Fruit fly (Drosophila melanogaster) whole organism, embryonic: ENCODE measurements around the gene trk.
A peak's percentile ranks its signal among the peaks of the same experiment; 100 is the strongest.

ENCODE experiments used
- B-H2 ChIP-seq: fragments of 200-800 bp; sonication (Bioruptor generic); optimal IDR thresholded peaks from 2 replicates; lab custom pipeline; 2018; ENCODE audit warnings: missing biosample characterization, mild to moderate bottlenecking, missing genetic modification characterization
- CG10209 ChIP-seq: fragments of 200-800 bp; sonication (Bioruptor generic); optimal IDR thresholded peaks from 3 replicates; lab custom pipeline; 2017; ENCODE audit warnings: missing biosample characterization, mild to moderate bottlenecking, missing genetic modification characterization, missing genetic modification reagents
- CG10979 ChIP-seq: fragments of 200-800 bp; sonication (Bioruptor generic); optimal IDR thresholded peaks from 2 replicates; lab custom pipeline; 2018; ENCODE audit warnings: missing biosample characterization, mild to moderate bottlenecking, missing genetic modification characterization, moderate library complexity
- CG11695 ChIP-seq: fragments of 200-800 bp; sonication (Bioruptor generic); IDR thresholded peaks from 3 replicates; pipeline ENCODE4 v1.3.6; 2022; ENCODE audit warnings: missing biosample characterization, missing genetic modification characterization
- CG12299 ChIP-seq: fragments of 200-800 bp; sonication (Bioruptor generic); optimal IDR thresholded peaks from 2 replicates; lab custom pipeline; 2018; ENCODE audit warnings: missing biosample characterization, mild to moderate bottlenecking, missing genetic modification characterization
- CG12769 ChIP-seq: fragments of 200-800 bp; sonication (Bioruptor generic); optimal IDR thresholded peaks from 2 replicates; lab custom pipeline; 2019; ENCODE audit warnings: missing biosample characterization, mild to moderate bottlenecking, missing genetic modification characterization, moderate library complexity
- CG13123 ChIP-seq: fragments of 200-800 bp; sonication (Bioruptor generic); optimal IDR thresholded peaks from 2 replicates; lab custom pipeline; 2016; ENCODE audit warnings: missing biosample characterization, missing genetic modification characterization
- CG17912 ChIP-seq: fragments of 200-800 bp; sonication (Bioruptor generic); optimal IDR thresholded peaks from 2 replicates; lab custom pipeline; 2018; ENCODE audit warnings: missing biosample characterization, mild to moderate bottlenecking, missing genetic modification characterization
- CG18619 ChIP-seq: fragments of 200-800 bp; sonication (Bioruptor generic); optimal IDR thresholded peaks from 3 replicates; lab custom pipeline; 2017; ENCODE audit warnings: missing biosample characterization, mild to moderate bottlenecking, missing genetic modification characterization
- CG32767 ChIP-seq: fragments of 200-800 bp; sonication (Bioruptor generic); IDR thresholded peaks from 2 replicates; pipeline ENCODE4 v1.3.6; 2022; ENCODE audit warnings: missing biosample characterization, missing genetic modification characterization
- CG42726 ChIP-seq: fragments of 200-800 bp; sonication (Bioruptor generic); IDR thresholded peaks from 2 replicates; pipeline ENCODE4 v1.3.6; 2022; ENCODE audit warnings: missing biosample characterization, missing genetic modification characterization; ENCODE audit not compliant: partially characterized antibody
- CG4424 ChIP-seq: fragments of 200-800 bp; sonication (Bioruptor generic); optimal IDR thresholded peaks from 3 replicates; lab custom pipeline; 2016; ENCODE audit warnings: missing biosample characterization, missing genetic modification characterization
- CG4820 ChIP-seq: fragments of 200-800 bp; sonication (Bioruptor generic); optimal IDR thresholded peaks from 3 replicates; lab custom pipeline; 2016; ENCODE audit warnings: missing biosample characterization, missing genetic modification characterization
- CG6254 ChIP-seq: fragments of 200-800 bp; sonication (Bioruptor generic); optimal IDR thresholded peaks from 3 replicates; lab custom pipeline; 2017; ENCODE audit warnings: mild to moderate bottlenecking, missing biosample characterization, missing genetic modification reagents, missing genetic modification characterization
- CG6272 ChIP-seq: fragments of 200-800 bp; sonication (Bioruptor generic); IDR thresholded peaks from 2 replicates; pipeline ENCODE4 v1.3.6; 2022; ENCODE audit warnings: missing biosample characterization, missing genetic modification characterization
- CG6791 ChIP-seq: fragments of 200-800 bp; sonication (Bioruptor generic); IDR thresholded peaks from 3 replicates; pipeline ENCODE4 v1.3.6; 2022; ENCODE audit warnings: missing biosample characterization, missing genetic modification characterization; ENCODE audit not compliant: partially characterized antibody
- CG7839 ChIP-seq: fragments of 200-800 bp; sonication (Bioruptor generic); optimal IDR thresholded peaks from 3 replicates; lab custom pipeline; 2018; ENCODE audit warnings: missing biosample characterization, mild to moderate bottlenecking, missing genetic modification characterization, moderate library complexity
- CG8359 ChIP-seq: fragments of 200-800 bp; sonication (Bioruptor generic); optimal IDR thresholded peaks from 2 replicates; lab custom pipeline; 2017; ENCODE audit warnings: missing biosample characterization, mild to moderate bottlenecking, missing genetic modification characterization, borderline replicate concordance
- Dbx ChIP-seq: fragments of 200-800 bp; sonication (Bioruptor generic); IDR thresholded peaks from 3 replicates; pipeline ENCODE4 v1.3.6; 2022; ENCODE audit warnings: missing biosample characterization, missing genetic modification characterization
- Dip3 ChIP-seq: fragments of 200-800 bp; sonication (Bioruptor generic); optimal IDR thresholded peaks from 3 replicates; lab custom pipeline; 2016; ENCODE audit warnings: missing biosample characterization, missing genetic modification characterization
- Dp ChIP-seq: fragments of 200-800 bp; sonication (Bioruptor generic); optimal IDR thresholded peaks from 2 replicates; lab custom pipeline; 2018; ENCODE audit warnings: missing biosample characterization, mild to moderate bottlenecking, missing genetic modification characterization, moderate library complexity
- Elba2 ChIP-seq: fragments of 200-800 bp; sonication (Bioruptor generic); optimal IDR thresholded peaks from 3 replicates; lab custom pipeline; 2016; ENCODE audit warnings: missing biosample characterization, missing genetic modification characterization
- Ets97D ChIP-seq: fragments of 200-800 bp; sonication (Bioruptor generic); optimal IDR thresholded peaks from 3 replicates; lab custom pipeline; 2016; ENCODE audit warnings: missing biosample characterization, missing genetic modification characterization
- Gsc ChIP-seq: fragments of 200-800 bp; sonication (Bioruptor generic); IDR thresholded peaks from 2 replicates; pipeline ENCODE4 v1.3.6; 2022; ENCODE audit warnings: missing biosample characterization, missing genetic modification characterization
- HmgD ChIP-seq: fragments of 200-800 bp; sonication (Bioruptor generic); optimal IDR thresholded peaks from 3 replicates; lab custom pipeline; 2016; ENCODE audit warnings: missing biosample characterization, missing genetic modification characterization
- Hr78 ChIP-seq, 2 experiments: fragments of 200-800 bp in 1 of 2; fragments of >200 bp in 1 of 2; sonication (Bioruptor generic) in 1 of 2; optimal IDR thresholded peaks; 2 replicates each; lab custom pipeline; 2017 to 2019; ENCODE audit warnings: missing biosample characterization in 2 of 2, missing genetic modification characterization in 2 of 2, mild to moderate bottlenecking in 1 of 2, moderate library complexity in 1 of 2
- MESR4 ChIP-seq: fragments of 200-800 bp; sonication (Bioruptor generic); optimal IDR thresholded peaks from 2 replicates; lab custom pipeline; 2018; ENCODE audit warnings: missing biosample characterization, mild to moderate bottlenecking, missing genetic modification characterization, moderate library complexity
- Mes4 ChIP-seq: fragments of 200-800 bp; sonication (Bioruptor generic); optimal IDR thresholded peaks from 2 replicates; lab custom pipeline; 2016; ENCODE audit warnings: missing biosample characterization, missing genetic modification characterization
- Sox102F ChIP-seq: fragments of 200-800 bp; sonication (Bioruptor generic); optimal IDR thresholded peaks from 2 replicates; lab custom pipeline; 2018; ENCODE audit warnings: missing biosample characterization, mild to moderate bottlenecking, missing genetic modification characterization, moderate library complexity
- Xbp1 ChIP-seq: fragments of 200-800 bp; sonication (Bioruptor generic); optimal IDR thresholded peaks from 3 replicates; lab custom pipeline; 2016; ENCODE audit warnings: missing biosample characterization, mild to moderate bottlenecking, missing genetic modification characterization
- Xrp1 ChIP-seq: fragments of 200-800 bp; sonication (Bioruptor generic); IDR thresholded peaks from 2 replicates; pipeline ENCODE4 v1.3.6; 2022; ENCODE audit warnings: missing biosample characterization, missing genetic modification characterization
- ase ChIP-seq: fragments of 200-800 bp; sonication (Bioruptor generic); IDR thresholded peaks from 3 replicates; pipeline ENCODE4 v1.3.6; 2022; ENCODE audit warnings: missing biosample characterization, missing genetic modification characterization
- ato ChIP-seq: fragments of 200-800 bp; sonication (Bioruptor generic); IDR thresholded peaks from 2 replicates; pipeline ENCODE4 v1.3.6; 2022; ENCODE audit warnings: missing biosample characterization, missing genetic modification characterization; ENCODE audit not compliant: partially characterized antibody
- cg ChIP-seq: fragments of 200-800 bp; sonication (Bioruptor generic); optimal IDR thresholded peaks from 3 replicates; lab custom pipeline; 2019; ENCODE audit warnings: missing biosample characterization, mild to moderate bottlenecking, missing genetic modification characterization, moderate library complexity
- chinmo ChIP-seq: fragments of 200-800 bp; sonication (Bioruptor generic); IDR thresholded peaks from 4 replicates; pipeline ENCODE4 v1.3.6; 2022; ENCODE audit warnings: missing biosample characterization, missing genetic modification characterization; ENCODE audit not compliant: partially characterized antibody
- fd3F ChIP-seq: fragments of 200-800 bp; sonication (Bioruptor generic); optimal IDR thresholded peaks from 2 replicates; lab custom pipeline; 2018; ENCODE audit warnings: missing biosample characterization, mild to moderate bottlenecking, missing genetic modification characterization, moderate library complexity
- ftz-f1 ChIP-seq: fragments of 200-800 bp; sonication (Bioruptor generic); optimal IDR thresholded peaks from 2 replicates; lab custom pipeline; 2016; ENCODE audit warnings: missing biosample characterization, missing genetic modification characterization
- gcm2 ChIP-seq: fragments of 200-800 bp; sonication (Bioruptor generic); optimal IDR thresholded peaks from 2 replicates; lab custom pipeline; 2016; ENCODE audit warnings: missing biosample characterization, missing genetic modification characterization
- gfzf ChIP-seq: fragments of 200-800 bp; sonication (Bioruptor generic); optimal IDR thresholded peaks from 2 replicates; lab custom pipeline; 2016; ENCODE audit warnings: missing biosample characterization, mild to moderate bottlenecking, missing genetic modification characterization, moderate library complexity
- hbn ChIP-seq: fragments of 200-800 bp; sonication (Bioruptor generic); IDR thresholded peaks from 2 replicates; pipeline ENCODE4 v1.3.6; 2022; ENCODE audit warnings: missing biosample characterization, missing genetic modification characterization; ENCODE audit not compliant: partially characterized antibody
- knrl ChIP-seq: fragments of 200-800 bp; sonication (Bioruptor generic); IDR thresholded peaks from 3 replicates; pipeline ENCODE4 v1.3.6; 2022; ENCODE audit warnings: missing biosample characterization, missing genetic modification characterization; ENCODE audit not compliant: partially characterized antibody
- odd ChIP-seq: fragments of 200-800 bp; sonication (Bioruptor generic); optimal IDR thresholded peaks from 2 replicates; lab custom pipeline; 2017; ENCODE audit warnings: missing biosample characterization, mild to moderate bottlenecking, missing genetic modification characterization
- phol ChIP-seq: fragments of 200-800 bp; sonication (Bioruptor generic); optimal IDR thresholded peaks from 3 replicates; lab custom pipeline; 2018; ENCODE audit warnings: missing biosample characterization, mild to moderate bottlenecking, missing genetic modification characterization, moderate library complexity
- pnt ChIP-seq: fragments of 200-800 bp; sonication (Bioruptor generic); optimal IDR thresholded peaks from 3 replicates; lab custom pipeline; 2016; ENCODE audit warnings: missing biosample characterization, missing genetic modification characterization
- sc ChIP-seq, 3 experiments: fragments of >200 bp in 2 of 3; fragments of 200-800 bp in 1 of 3; sonication (Bioruptor generic) in 1 of 3; optimal IDR thresholded peaks; 2 replicates in 2 of 3; 3 replicates in 1 of 3; lab custom pipeline; 2017; ENCODE audit warnings: mild to moderate bottlenecking in 1 of 3, missing biosample characterization in 1 of 3, missing genetic modification characterization in 1 of 3, missing genetic modification reagents in 1 of 3
- scrt ChIP-seq: fragments of 200-800 bp; sonication (Bioruptor generic); optimal IDR thresholded peaks from 2 replicates; lab custom pipeline; 2018; ENCODE audit warnings: missing biosample characterization, mild to moderate bottlenecking, missing genetic modification characterization, moderate library complexity
- sd ChIP-seq: fragments of 200-800 bp; sonication (Bioruptor generic); optimal IDR thresholded peaks from 3 replicates; lab custom pipeline; 2018; ENCODE audit warnings: missing biosample characterization, mild to moderate bottlenecking, missing genetic modification characterization, moderate library complexity
- sob ChIP-seq: fragments of 200-800 bp; sonication (Bioruptor generic); IDR thresholded peaks from 2 replicates; pipeline ENCODE4 v1.3.6; 2022; ENCODE audit warnings: missing biosample characterization, missing genetic modification characterization
- tap ChIP-seq: fragments of 200-800 bp; optimal IDR thresholded peaks from 3 replicates; lab custom pipeline; 2019; ENCODE audit warnings: missing biosample characterization, mild to moderate bottlenecking, missing genetic modification characterization, moderate library complexity

trk gene

dm6 chr2L:10269854-10270253, 2.3 kb downstream of the trk start, which contains the start of gene Mulk (continued):
- TF ChIP-seq CG12769 (tag; lab: Kevin White, UChicago) (no peak), pnt (GFP tag; lab: Kevin White, UChicago) (no peak), CG10979 (no peak), CG10209 (GFP tag; lab: Kevin White, UChicago) (no peak), Dp (GFP tag; lab: Kevin White, UChicago) (no peak), CG17912 (no peak), cg (GFP tag; lab: Kevin White, UChicago) (peak; percentile 72), CG13123 (GFP tag; lab: Kevin White, UChicago) (no peak), CG4820 (GFP tag; lab: Kevin White, UChicago) (no peak), ftz-f1 (GFP tag; lab: Kevin White, UChicago) (no peak), fd3F (GFP tag; lab: Kevin White, UChicago) (no peak), MESR4 (GFP tag; lab: Kevin White, UChicago) (peak; percentile 23), CG6791 (no peak), sob (GFP tag; lab: Robert Waterston, UW) (no peak), Xrp1 (GFP tag; lab: Robert Waterston, UW) (no peak), CG4424 (GFP tag; lab: Kevin White, UChicago) (no peak), Hr78 (GFP tag; optimal IDR thresholded peaks at IDR 0.05; lab: Kevin White, UChicago) (no peak)

- TF ChIP-seq CG18619 (GFP tag; lab: Kevin White, UChicago) (no peak), scrt (GFP tag; lab: Kevin White, UChicago) (no peak), Dbx (no peak), gcm2 (no peak), CG8359 (GFP tag; lab: Kevin White, UChicago) (no peak), B-H2 (GFP tag; lab: Kevin White, UChicago) (no peak), CG6254 (GFP tag; lab: Kevin White, UChicago) (no peak), ato (GFP tag; lab: Robert Waterston, UW) (no peak), gfzf (peak; percentile 70), CG6272 (GFP tag; lab: Robert Waterston, UW) (no peak), odd (GFP tag; lab: Kevin White, UChicago) (no peak), CG7839 (tag; lab: Kevin White, UChicago) (no peak), CG11695 (no peak), Dip3 (GFP tag; lab: Kevin White, UChicago) (no peak), Xbp1 (GFP tag; lab: Kevin White, UChicago) (no peak), hbn (GFP tag; lab: Robert Waterston, UW) (no peak), knrl (GFP tag; lab: Robert Waterston, UW) (no peak), Sox102F (no peak), CG12299 (tag; lab: Kevin White, UChicago) (no peak), ftz-f1 (GFP tag; lab: Kevin White, UChicago) (no peak), Hr78 (GFP tag; optimal IDR thresholded peaks at IDR 0.05; lab: Kevin White, UChicago) (no peak), HmgD (no peak), Mes4 (GFP tag; lab: Kevin White, UChicago) (no peak), sc (optimal IDR thresholded peaks at IDR 0.05; lab: Kevin White, UChicago) (no peak), sc (GFP tag; optimal IDR thresholded peaks at IDR 0.05; lab: Kevin White, UChicago) (no peak), tap (tag; lab: Kevin White, UChicago) (no peak), ase (no peak), CG32767 (GFP tag; lab: Robert Waterston, UW) (no peak), Ets97D (GFP tag; lab: Kevin White, UChicago) (peak; percentile 14), sd (tag; lab: Kevin White, UChicago) (peak; percentile 79), phol (no peak), Elba2 (no peak), chinmo (GFP tag; lab: Robert Waterston, UW) (0 out of 4 replicates have a peak, but pooled peaks have one; percentile 25), CG42726 (GFP tag; lab: Robert Waterston, UW) (no peak), Gsc (no peak)
Observed at dm6 chr2L:10268688-10269087, 3.4 kb downstream of the trk start, which contains the start of gene CG4957. TSS of gene CG4957 (plus strand) at chr2L:10268872.
